Worm (Caenorhabditis elegans): ENCODE results near the gene lgc-40.

lgc-40 gene

DNA sequence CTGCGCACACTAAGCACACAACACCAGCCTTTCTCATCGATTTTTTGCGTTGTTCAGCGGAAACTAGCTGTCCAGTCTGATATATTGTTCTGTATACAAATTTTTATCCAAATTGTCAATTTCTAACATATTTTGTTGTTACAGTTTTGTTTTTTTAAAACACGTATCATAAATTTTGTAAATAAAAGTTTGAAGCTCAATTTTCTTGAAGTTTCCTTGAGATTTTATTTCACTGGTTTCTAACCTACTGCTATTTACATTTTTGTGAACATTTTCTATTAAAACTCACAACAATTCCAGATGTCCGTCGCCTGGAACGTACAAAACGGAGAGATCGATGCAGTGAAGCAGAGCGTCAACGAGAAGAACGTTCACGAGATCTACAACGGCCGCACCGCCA is 47.3 kb downstream of the lgc-40 start, which contains the start of gene mtpn-1:
Gene mtpn-1, plus strand, starts transcription at position 301 of the 400 bp plus-strand sequence.
- TF ChIP-seq fkh-10 (GFP tag; optimal IDR thresholded peaks at IDR 0.05) (no peak), fos-1 (tag; optimal IDR thresholded peaks at IDR 0.05) (no peak), snpc-4 (tag; optimal IDR thresholded peaks at IDR 0.05) (no peak), nhr-12 (tag; optimal IDR thresholded peaks at IDR 0.05) (no peak), aly-2 (tag; optimal IDR thresholded peaks at IDR 0.05) (no peak), unc-62 (GFP tag; optimal IDR thresholded peaks at IDR 0.05) (no peak), jun-1 (tag; optimal IDR thresholded peaks at IDR 0.05) (no peak), lin-39 (tag; optimal IDR thresholded peaks at IDR 0.05) (no peak), ZK546.5 (tag; optimal IDR thresholded peaks at IDR 0.05) (no peak), nhr-43 (tag; optimal IDR thresholded peaks at IDR 0.05; ENCODE audit: poor library complexity, severe bottlenecking) (no peak)

DNA sequence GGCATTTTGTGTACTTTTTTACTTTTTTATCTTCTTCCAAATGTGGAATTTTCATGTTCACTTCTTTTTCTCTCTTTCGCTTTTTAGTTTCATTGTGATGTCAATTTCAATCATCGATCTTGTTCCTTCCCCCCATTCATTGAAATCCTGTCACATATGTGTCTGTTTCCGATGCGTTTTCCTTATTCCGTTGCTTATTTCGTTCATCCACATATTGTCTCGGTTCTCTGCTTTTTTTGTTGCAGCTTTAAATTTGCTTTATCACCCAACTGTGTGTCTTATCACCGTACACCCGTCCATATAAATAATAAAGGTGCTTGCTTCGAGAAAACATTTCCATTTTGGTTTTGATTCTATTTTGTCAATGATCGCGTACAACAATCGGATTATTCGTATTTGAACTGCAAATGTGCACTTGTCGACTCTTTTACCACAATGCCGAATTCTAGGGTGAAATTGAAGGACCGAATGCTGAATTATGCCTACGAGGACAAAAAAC is 49.4 kb downstream of the lgc-40 start, which contains the start of the genes C43H6.12 and trpp-12:
Gene C43H6.12, plus strand, starts transcription at position 365 of the 499 bp plus-strand sequence.
Gene trpp-12, plus strand, starts transcription at position 449 of the 499 bp plus-strand sequence.
- TF ChIP-seq lsy-12 (tag; optimal IDR thresholded peaks at IDR 0.05): no peak
- peak; percentile 9 for TF ChIP-seq elt-2 (tag; optimal IDR thresholded peaks at IDR 0.05)

DNA sequence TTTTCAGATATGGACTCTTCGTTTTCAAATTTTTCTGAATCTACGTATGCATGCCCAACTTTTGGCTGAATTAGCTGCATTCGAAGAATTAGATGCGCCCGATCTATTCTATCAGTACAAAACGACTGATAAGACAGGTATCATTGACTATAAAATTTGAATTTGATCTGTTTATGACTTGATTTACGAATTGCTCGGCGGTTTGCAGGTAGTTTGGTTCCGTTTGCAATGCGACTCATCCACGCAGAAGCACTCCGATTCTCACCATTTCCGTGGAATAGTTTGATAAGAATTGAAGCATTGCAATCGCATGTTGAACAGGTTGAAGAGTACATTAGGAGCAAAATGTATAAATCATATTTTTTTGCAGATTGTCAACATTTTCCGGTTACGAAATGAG is 51.1 kb downstream of the lgc-40 start:
- TF ChIP-seq ceh-28 (tag; optimal IDR thresholded peaks at IDR 0.05) (no peak), pqm-1 (tag; optimal IDR thresholded peaks at IDR 0.05) (peak; percentile 11), elt-2 (tag; optimal IDR thresholded peaks at IDR 0.05) (peak; percentile 68)

DNA sequence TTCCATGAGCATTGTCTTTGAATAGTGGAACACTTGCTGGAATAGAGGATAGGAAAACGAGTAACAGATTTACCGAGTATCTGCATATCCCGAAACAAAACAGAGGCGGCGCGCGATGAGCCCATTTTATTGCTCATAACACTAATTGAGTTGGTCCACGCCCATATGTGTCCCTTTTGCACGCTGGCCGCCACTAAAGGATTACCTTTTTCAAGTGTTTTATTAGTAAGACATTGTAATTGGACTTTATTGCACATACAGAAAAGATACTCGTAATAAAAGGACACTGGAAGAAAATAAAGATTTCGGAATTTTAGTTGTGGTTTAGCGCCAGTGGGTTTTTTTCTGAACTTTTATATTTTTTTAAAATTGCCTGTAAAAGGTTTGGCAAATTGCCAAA is 53.4 kb downstream of the lgc-40 start, which contains the start of gene hlh-15:
Gene hlh-15, minus strand, starts transcription at position 101 of the 400 bp plus-strand sequence.
- no peak for TF ChIP-seq lin-15B (tag; optimal IDR thresholded peaks at IDR 0.05)
- no peak for TF ChIP-seq nhr-23 (tag; optimal IDR thresholded peaks at IDR 0.05)
- no peak for TF ChIP-seq unc-62 (GFP tag; optimal IDR thresholded peaks at IDR 0.05)
- no peak for TF ChIP-seq mml-1 (tag; optimal IDR thresholded peaks at IDR 0.05)
- no peak for TF ChIP-seq nhr-76 (tag; optimal IDR thresholded peaks at IDR 0.05)
- no peak for TF ChIP-seq jun-1 (tag; optimal IDR thresholded peaks at IDR 0.05)
- TF ChIP-seq egl-27 (tag; optimal IDR thresholded peaks at IDR 0.05): no peak
- TF ChIP-seq nfya-1 (tag; optimal IDR thresholded peaks at IDR 0.05; ENCODE audit: insufficient read depth): no peak
- no peak for TF ChIP-seq fos-1 (tag; optimal IDR thresholded peaks at IDR 0.05)
- no peak for TF ChIP-seq elt-3 (tag; optimal IDR thresholded peaks at IDR 0.05)

Measured in whole organism, L3 larva.